Worm (Caenorhabditis elegans): ENCODE results near the gene F46C8.3.
A peak's percentile ranks its signal among the peaks of the same experiment; 100 is the strongest.

F46C8.3 gene

DNA sequence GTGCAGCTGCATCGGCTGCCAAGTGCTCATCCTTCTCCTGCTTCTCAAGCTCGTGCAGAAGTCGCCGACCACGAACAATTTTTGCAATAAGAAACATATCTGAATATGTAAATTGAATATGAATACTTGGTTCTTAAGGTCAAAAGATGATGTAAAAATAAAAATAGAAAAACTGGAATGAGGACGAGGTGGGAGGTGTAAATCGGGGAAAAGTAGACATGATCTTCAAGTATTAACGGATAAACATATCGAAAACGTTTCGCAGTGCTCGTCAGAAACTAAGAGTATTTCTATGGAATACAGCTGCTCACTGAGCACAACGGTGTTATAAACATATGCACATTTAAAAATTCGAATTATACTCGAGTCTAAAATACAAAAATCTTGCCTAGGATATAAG lies 14.7 kb downstream of the F46C8.3 start, which contains the start of gene glb-16:
TSS of gene glb-16 (minus strand) at position 101 of the 400 bp plus-strand sequence.
- TF ChIP-seq snpc-1.1 (tag; optimal IDR thresholded peaks at IDR 0.05; ENCODE audit: insufficient read depth): no peak
- TF ChIP-seq mel-28 (tag; optimal IDR thresholded peaks at IDR 0.05; ENCODE audit: borderline replicate concordance): no peak

ce11 chrX:7541078-7541477 lies 15.7 kb downstream of the F46C8.3 start:
- TF ChIP-seq efl-1 (GFP tag; optimal IDR thresholded peaks at IDR 0.05) (no peak), repo-1 (tag; optimal IDR thresholded peaks at IDR 0.05) (no peak)

- no peak for TF ChIP-seq rec-8 (tag; optimal IDR thresholded peaks at IDR 0.05)
- TF ChIP-seq B0035.1 (tag; optimal IDR thresholded peaks at IDR 0.05): no peak
- no peak for TF ChIP-seq lin-40 (tag; optimal IDR thresholded peaks at IDR 0.05)
- TF ChIP-seq F57A8.1 (GFP tag; optimal IDR thresholded peaks at IDR 0.05): no peak
- TF ChIP-seq madf-8 (GFP tag; conservative IDR thresholded peaks at IDR 0.05): no peak
- TF ChIP-seq rcor-1 (GFP tag; IDR thresholded peaks at IDR 0.05): no peak
- TF ChIP-seq mxl-1 (tag; optimal IDR thresholded peaks at IDR 0.05): no peak
- TF ChIP-seq hmg-1.2 (GFP tag; IDR thresholded peaks at IDR 0.05): no peak
- TF ChIP-seq let-607 (tag; optimal IDR thresholded peaks at IDR 0.05): no peak
- no peak for TF ChIP-seq ceh-27 (GFP tag; optimal IDR thresholded peaks at IDR 0.05)
- TF ChIP-seq nfya-2 (GFP tag; IDR thresholded peaks at IDR 0.05): no peak
- no peak for TF ChIP-seq him-1 (tag; optimal IDR thresholded peaks at IDR 0.05)
- TF ChIP-seq sptf-2 (GFP tag; optimal IDR thresholded peaks at IDR 0.05): no peak
- no peak for TF ChIP-seq madf-3 (GFP tag; IDR thresholded peaks at IDR 0.05)
- no peak for TF ChIP-seq die-1 (tag; optimal IDR thresholded peaks at IDR 0.05)
- no peak for TF ChIP-seq nhr-179 (tag; optimal IDR thresholded peaks at IDR 0.05)
- TF ChIP-seq lin-26 (GFP tag; IDR thresholded peaks at IDR 0.05): no peak
- no peak for TF ChIP-seq attf-3 (GFP tag; conservative IDR thresholded peaks at IDR 0.05)
Measured at ce11 chrX:7546509-7546908, 21.1 kb downstream of the F46C8.3 start, which contains the start of gene col-174. TSS of gene col-174 (plus strand) at chrX:7546809.

DNA sequence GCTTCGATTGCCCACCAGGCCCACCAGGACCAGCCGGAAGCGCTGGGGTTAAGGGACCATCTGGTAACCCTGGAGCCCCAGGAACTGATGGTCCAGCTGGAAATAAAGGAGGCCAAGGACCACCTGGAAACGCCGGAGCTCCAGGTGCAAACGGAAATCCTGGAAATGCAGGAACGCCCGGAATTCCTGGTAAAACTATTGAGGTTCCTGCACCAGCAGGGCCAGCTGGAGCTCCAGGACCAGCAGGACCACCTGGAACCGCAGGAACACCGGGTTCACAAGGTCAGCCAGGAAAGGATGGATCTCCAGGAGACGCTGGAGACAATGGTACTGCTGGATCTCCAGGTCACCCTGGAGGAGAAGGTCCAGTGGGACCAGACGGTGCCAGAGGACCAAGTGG lies 22.3 kb downstream of the F46C8.3 start:
- no peak for TF ChIP-seq rcor-1 (GFP tag; IDR thresholded peaks at IDR 0.05)
- TF ChIP-seq egrh-3 (GFP tag; IDR thresholded peaks at IDR 0.05): peak; percentile 60; the same call in 1 of the 2 replicates
- 0 out of 2 replicates have a peak, but pooled peaks have one; percentile 46 for TF ChIP-seq Y53G8AR.9 (GFP tag; conservative IDR thresholded peaks at IDR 0.05)
- peak; percentile 82 for TF ChIP-seq zfh-2 (GFP tag; conservative IDR thresholded peaks at IDR 0.05)

DNA sequence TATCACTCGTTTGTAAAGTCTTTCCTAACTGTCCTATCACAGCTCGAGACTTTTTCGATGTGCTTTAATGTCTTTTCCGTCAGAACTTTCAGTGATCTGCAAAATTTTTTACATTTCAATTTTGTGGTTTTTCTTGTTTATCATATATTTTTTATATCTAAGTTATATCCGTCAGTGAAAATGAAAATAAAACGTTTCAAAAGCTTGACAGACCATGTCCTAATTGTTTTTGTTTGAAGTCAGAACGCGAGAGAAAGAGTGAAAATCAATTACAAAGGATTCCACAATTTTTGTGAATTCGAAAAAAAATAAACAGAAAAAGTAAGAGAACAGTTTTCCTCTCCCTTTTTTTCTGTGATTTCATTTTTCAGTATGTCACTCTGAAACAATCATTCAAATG lies 22.8 kb downstream of the F46C8.3 start, which contains the start of gene F46C8.1:
TSS of gene F46C8.1 (plus strand) at position 301 of the 400 bp plus-strand sequence.
- no peak for TF ChIP-seq attf-5 (GFP tag; optimal IDR thresholded peaks at IDR 0.05)
- no peak for TF ChIP-seq egl-18 (GFP tag; IDR thresholded peaks at IDR 0.05)
- TF ChIP-seq Y95B8A.8 (GFP tag; IDR thresholded peaks at IDR 0.05): no peak
- no peak for TF ChIP-seq cebp-2 (GFP tag; IDR thresholded peaks at IDR 0.05)
- no peak for TF ChIP-seq Y79H2A.3 (GFP tag; conservative IDR thresholded peaks at IDR 0.05)
- no peak for TF ChIP-seq rcor-1 (GFP tag; IDR thresholded peaks at IDR 0.05)
- no peak for TF ChIP-seq tlf-1 (GFP tag; optimal IDR thresholded peaks at IDR 0.05)
- no peak for TF ChIP-seq rpc-1 (optimal IDR thresholded peaks at IDR 0.05)
- no peak for TF ChIP-seq rpc-1 (tag; optimal IDR thresholded peaks at IDR 0.05)
- TF ChIP-seq pha-4 (tag; optimal IDR thresholded peaks at IDR 0.05): no peak
- TF ChIP-seq ztf-18 (tag; optimal IDR thresholded peaks at IDR 0.05): no peak
- TF ChIP-seq him-1 (tag; optimal IDR thresholded peaks at IDR 0.05): no peak
- no peak for TF ChIP-seq gei-17 (GFP tag; optimal IDR thresholded peaks at IDR 0.05)
- TF ChIP-seq F49E8.2 (tag; optimal IDR thresholded peaks at IDR 0.05; ENCODE audit: insufficient read depth): no peak
- TF ChIP-seq T26A5.8 (tag; optimal IDR thresholded peaks at IDR 0.05): no peak
